Fruit fly (Drosophila melanogaster) Kc167 (cell line): ENCODE data around the gene CG32270.

Experiments used
- Myc ChIP-seq: fragments of >200 bp; optimal IDR thresholded peaks from 2 replicates; lab custom pipeline; 2017; ENCODE audit warnings: missing external identifiers
- Sin3A ChIP-seq: fragments of >200 bp; optimal IDR thresholded peaks from 2 replicates; lab custom pipeline; 2018; ENCODE audit warnings: missing external identifiers
- h ChIP-seq: fragments of >200 bp; optimal IDR thresholded peaks from 3 replicates; lab custom pipeline; 2018; ENCODE audit warnings: missing external identifiers
- insv ChIP-seq: fragments of >200 bp; optimal IDR thresholded peaks from 3 replicates; lab custom pipeline; 2018; ENCODE audit warnings: missing external identifiers
- psq ChIP-seq: fragments of >200 bp; optimal IDR thresholded peaks from 2 replicates; lab custom pipeline; 2017; ENCODE audit warnings: missing external identifiers
- ttk ChIP-seq: sonication (Bioruptor generic); optimal IDR thresholded peaks from 2 replicates; lab custom pipeline; 2017; ENCODE audit warnings: missing external identifiers

The CG32270 gene

dm6 chr3L:3204348-3204747 lies 4.4 kb downstream of the CG32270 start, which contains the start of gene CG33159:
Gene CG33159 (minus strand): TSS chr3L:3204448.
- TF ChIP-seq Sin3A (no peak), insv (no peak), psq (lab: Kevin White, UChicago) (no peak), Myc (no peak), ttk (no peak), h (lab: Kevin White, UChicago) (no peak)

dm6 chr3L:3203062-3203461 lies 5.7 kb downstream of the CG32270 start, which contains the start of gene CG32271:
Gene CG32271 (minus strand): TSS chr3L:3203162.
- TF ChIP-seq Myc (no peak), Sin3A (no peak), ttk (no peak), psq (lab: Kevin White, UChicago) (no peak), h (lab: Kevin White, UChicago) (no peak), insv (no peak)

- no peak for TF ChIP-seq Myc
- TF ChIP-seq ttk, result no peak
- no peak for TF ChIP-seq h (lab: Kevin White, UChicago)
- TF ChIP-seq Sin3A, result no peak
- TF ChIP-seq psq (lab: Kevin White, UChicago), result no peak
- no peak for TF ChIP-seq insv
Observed at dm6 chr3L:3198447-3199402, 10.1 kb downstream of the CG32270 start, which contains the start of the genes CG32276 and gry. Gene CG32276 (minus strand): TSS chr3L:3199047. Gene gry (plus strand): TSS chr3L:3199090.

dm6 chr3L:3197464-3197863 lies 11.3 kb downstream of the CG32270 start, which contains the start of gene CG14966:
Gene CG14966 (minus strand): TSS chr3L:3197631.
- TF ChIP-seq psq (lab: Kevin White, UChicago), result no peak
- TF ChIP-seq Myc, result no peak
- no peak for TF ChIP-seq h (lab: Kevin White, UChicago)
- no peak for TF ChIP-seq Sin3A
- no peak for TF ChIP-seq insv
- no peak for TF ChIP-seq ttk

dm6 chr3L:3194059-3194458 lies 14.7 kb downstream of the CG32270 start:
- TF ChIP-seq h (lab: Kevin White, UChicago) (no peak), Myc (no peak)

dm6 chr3L:3192912-3193311 lies 15.9 kb downstream of the CG32270 start, which contains the start of gene Hsp83:
Gene Hsp83 (plus strand): TSS chr3L:3192969.
- TF ChIP-seq insv (peak; percentile 70), ttk (no peak)

- TF ChIP-seq psq (lab: Kevin White, UChicago), result no peak
- TF ChIP-seq Sin3A, result no peak
- TF ChIP-seq ttk, result no peak
- TF ChIP-seq insv, result no peak
- TF ChIP-seq Myc, result no peak
- TF ChIP-seq h (lab: Kevin White, UChicago), result no peak
Observed at dm6 chr3L:3192333-3192894, 16.4 kb downstream of the CG32270 start, which contains the start of gene CG14965. Gene CG14965 (minus strand): TSS chr3L:3192491.

- TF ChIP-seq Sin3A, result no peak
Observed at dm6 chr3L:3189647-3190046, 19.1 kb downstream of the CG32270 start, which contains the start of the genes CG42525 and CG14958. Gene CG42525 (minus strand): TSS chr3L:3189747. Gene CG14958 (plus strand): TSS chr3L:3189978.

- TF ChIP-seq Sin3A (no peak), ttk (no peak), Myc (no peak), h (lab: Kevin White, UChicago) (no peak), insv (no peak), psq (lab: Kevin White, UChicago) (no peak)
Observed at dm6 chr3L:3187263-3187662, 21.5 kb downstream of the CG32270 start, which contains the start of gene CG14957. Gene CG14957 (plus strand): TSS chr3L:3187563.

dm6 chr3L:3186364-3186763 lies 22.4 kb downstream of the CG32270 start, which contains the start of gene CG32284:
Gene CG32284 (plus strand): TSS chr3L:3186664.
- TF ChIP-seq ttk (no peak), psq (lab: Kevin White, UChicago) (no peak), h (lab: Kevin White, UChicago) (no peak), insv (no peak), Sin3A (no peak)

- no peak for TF ChIP-seq psq (lab: Kevin White, UChicago)
- no peak for TF ChIP-seq Myc
- no peak for TF ChIP-seq ttk
- no peak for TF ChIP-seq insv
- TF ChIP-seq Sin3A, result no peak
- no peak for TF ChIP-seq h (lab: Kevin White, UChicago)
Observed at dm6 chr3L:3184104-3184503, 24.7 kb downstream of the CG32270 start, which contains the start of gene CG42494. Gene CG42494 (plus strand): TSS chr3L:3184404.

dm6 chr3L:3179474-3179873 lies 29.3 kb downstream of the CG32270 start:
- TF ChIP-seq ttk (no peak), h (lab: Kevin White, UChicago) (no peak), insv (no peak), Myc (no peak)

dm6 chr3L:3178530-3179096 lies 30.2 kb downstream of the CG32270 start, which contains the start of the genes MnM and Girdin:
Gene MnM (minus strand): TSS chr3L:3178580.
Gene Girdin (plus strand): TSS chr3L:3178930.
- TF ChIP-seq Myc, result no peak
- no peak for TF ChIP-seq ttk
- TF ChIP-seq psq (lab: Kevin White, UChicago), result no peak
- TF ChIP-seq h (lab: Kevin White, UChicago), result no peak
- no peak for TF ChIP-seq insv
- no peak for TF ChIP-seq Sin3A
